Fruit fly (Drosophila melanogaster) S2 (cell line): ENCODE data around the gene moi.

ENCODE experiments used
- CG8478 ChIP-seq: fragments of >200 bp; optimal IDR thresholded peaks from 2 replicates; lab custom pipeline; 2018
- CTCF ChIP-seq, 2 experiments: fragments of >200 bp; optimal IDR thresholded peaks; 2 replicates each; lab custom pipeline; 2018

- TF ChIP-seq CG8478 (lab: Kevin White, UChicago) (no peak), CTCF (optimal IDR thresholded peaks at IDR 0.05; lab: Kevin White, UChicago) (no peak)
These were observed 25.1 kb upstream of the moi start for dm6 chr3R:18230229-18230628.
